Worm (Caenorhabditis elegans) whole organism, early embryonic: ENCODE data around the gene gldi-1.
"Not testable (repeated sequence)": the region's sequence is repeated elsewhere in the genome, so short reads cannot be mapped to it uniquely, and the experiment has no call there.

Experiments
- B0310.2 ChIP-seq: sonication (generic microtip); optimal IDR thresholded peaks from 2 replicates; lab custom pipeline; 2016; ENCODE audit warnings: mild to moderate bottlenecking, missing genetic modification characterization, missing compliant biosample characterization
- F13C5.2 ChIP-seq: sonication (generic microtip); optimal IDR thresholded peaks from 2 replicates; lab custom pipeline; 2017; ENCODE audit warnings: mild to moderate bottlenecking, missing genetic modification characterization, inconsistent platforms, missing compliant biosample characterization
- aly-1 ChIP-seq: sonication (generic microtip); optimal IDR thresholded peaks from 2 replicates; lab custom pipeline; 2016; ENCODE audit warnings: missing genetic modification characterization, missing compliant biosample characterization
- ama-1 ChIP-seq: fragments of 150-350 bp; optimal IDR thresholded peaks from 2 replicates; lab custom pipeline; 2014
- ceh-13 ChIP-seq: fragments of 200-800 bp; sonication (Bioruptor generic); optimal IDR thresholded peaks from 2 replicates; lab custom pipeline; 2018; ENCODE audit warnings: mild to moderate bottlenecking, missing genetic modification characterization, missing compliant biosample characterization
- ceh-36 ChIP-seq: sonication (generic microtip); optimal IDR thresholded peaks from 2 replicates; lab custom pipeline; 2016; ENCODE audit warnings: missing genetic modification characterization, inconsistent platforms, missing compliant biosample characterization
- ets-7 ChIP-seq: sonication (generic microtip); optimal IDR thresholded peaks from 2 replicates; lab custom pipeline; 2016; ENCODE audit warnings: missing genotype, missing genetic modification characterization, missing compliant biosample characterization
- flt-1 ChIP-seq: fragments of 200-800 bp; sonication (Bioruptor generic); IDR thresholded peaks from 2 replicates; pipeline ENCODE4 v1.3.6; 2022; ENCODE audit warnings: missing genetic modification characterization, missing compliant biosample characterization
- hmbx-1 ChIP-seq: sonication (generic microtip); optimal IDR thresholded peaks from 2 replicates; lab custom pipeline; 2016; ENCODE audit warnings: mild to moderate bottlenecking, missing genetic modification characterization, missing compliant biosample characterization
- hmg-4 ChIP-seq: fragments of 200-800 bp; sonication (Bioruptor generic); optimal IDR thresholded peaks from 2 replicates; lab custom pipeline; 2018; ENCODE audit warnings: mild to moderate bottlenecking, missing genetic modification characterization, missing compliant biosample characterization
- hnd-1 ChIP-seq: sonication (generic microtip); optimal IDR thresholded peaks from 2 replicates; lab custom pipeline; 2016; ENCODE audit warnings: missing genetic modification characterization, missing compliant biosample characterization
- pes-1 ChIP-seq: fragments of 200-800 bp; sonication (Bioruptor generic); IDR thresholded peaks from 2 replicates; pipeline ENCODE4 v1.3.6; 2022; ENCODE audit warnings: missing genetic modification reagents, missing genetic modification characterization, missing compliant biosample characterization
- scrt-1 ChIP-seq: fragments of 200-800 bp; sonication (Bioruptor generic); IDR thresholded peaks from 2 replicates; pipeline ENCODE4 v1.3.6; 2022; ENCODE audit warnings: missing genetic modification characterization, missing compliant biosample characterization
- sea-1 ChIP-seq: fragments of 200-800 bp; sonication (Bioruptor generic); conservative IDR thresholded peaks from 2 replicates; pipeline ENCODE4 v1.3.6; 2022; ENCODE audit warnings: missing genetic modification characterization, missing compliant biosample characterization
- tbx-11 ChIP-seq: fragments of 200-800 bp; sonication (Bioruptor generic); IDR thresholded peaks from 2 replicates; pipeline ENCODE4 v1.3.6; 2022; ENCODE audit warnings: missing genetic modification characterization, missing compliant biosample characterization
- tbx-37 ChIP-seq: fragments of 200-800 bp; sonication (Bioruptor generic); conservative IDR thresholded peaks from 2 replicates; pipeline ENCODE4 v1.3.6; 2022; ENCODE audit warnings: missing genetic modification reagents, missing genetic modification characterization, missing compliant biosample characterization
- tra-4 ChIP-seq: sonication (generic microtip); optimal IDR thresholded peaks from 2 replicates; lab custom pipeline; 2017; ENCODE audit warnings: missing genetic modification characterization, missing compliant biosample characterization

Gene gldi-1

ce11 chrII:470375-470774 is 13.8 kb downstream of the gldi-1 start, which contains the start of gene tomm-22:
tomm-22 (minus strand) TSS chrII:470475.
- TF ChIP-seq flt-1 = no peak
- TF ChIP-seq hmg-4 = no peak
- TF ChIP-seq ceh-36 = no peak
- no peak for TF ChIP-seq aly-1 (tag; lab: Kevin White, UChicago)
- no peak for TF ChIP-seq hmbx-1 (tag; lab: Kevin White, UChicago)
- TF ChIP-seq F13C5.2 = no peak
- TF ChIP-seq scrt-1 (GFP tag; lab: Robert Waterston, UW) = no peak
- TF ChIP-seq ceh-13 (GFP tag; lab: Kevin White, UChicago) = no peak
- TF ChIP-seq B0310.2 = no peak
- TF ChIP-seq sea-1 (GFP tag; lab: Robert Waterston, UW) = no peak
- TF ChIP-seq ets-7 (tag; lab: Kevin White, UChicago) = no peak
- no peak for TF ChIP-seq hnd-1 (tag; lab: Kevin White, UChicago)
- TF ChIP-seq tra-4 (tag; lab: Kevin White, UChicago) = no peak
- no peak for TF ChIP-seq tbx-37
- no peak for TF ChIP-seq tbx-11 (GFP tag; lab: Robert Waterston, UW)
- no peak for TF ChIP-seq pes-1 (GFP tag; lab: Robert Waterston, UW)

- TF ChIP-seq hmg-4 (no peak), ceh-13 (GFP tag; lab: Kevin White, UChicago) (no peak), pes-1 (GFP tag; lab: Robert Waterston, UW) (no peak), ceh-36 (no peak), scrt-1 (GFP tag; lab: Robert Waterston, UW) (no peak), sea-1 (GFP tag; lab: Robert Waterston, UW) (no peak), aly-1 (tag; lab: Kevin White, UChicago) (no peak), F13C5.2 (no peak), flt-1 (no peak), ama-1 (lab: Kevin White, UChicago) (no peak), hnd-1 (tag; lab: Kevin White, UChicago) (no peak), tbx-11 (GFP tag; lab: Robert Waterston, UW) (no peak), tbx-37 (no peak), B0310.2 (no peak), hmbx-1 (tag; lab: Kevin White, UChicago) (no peak), ets-7 (tag; lab: Kevin White, UChicago) (no peak), tra-4 (tag; lab: Kevin White, UChicago) (no peak)
Measured at ce11 chrII:467265-467664, 16.9 kb downstream of the gldi-1 start, which contains the start of gene nfyb-1. nfyb-1 (minus strand) TSS chrII:467365.

- TF ChIP-seq F13C5.2 (no peak), hmbx-1 (tag; lab: Kevin White, UChicago) (no peak), sea-1 (GFP tag; lab: Robert Waterston, UW) (no peak), B0310.2 (no peak), tra-4 (tag; lab: Kevin White, UChicago) (no peak)
Measured at ce11 chrII:461297-461696, 22.9 kb downstream of the gldi-1 start.

- TF ChIP-seq pes-1 (GFP tag; lab: Robert Waterston, UW) (no peak), F13C5.2 (no peak), aly-1 (tag; lab: Kevin White, UChicago) (no peak), tbx-11 (GFP tag; lab: Robert Waterston, UW) (no peak), ets-7 (tag; lab: Kevin White, UChicago) (no peak), ceh-13 (GFP tag; lab: Kevin White, UChicago) (no peak), ama-1 (lab: Kevin White, UChicago) (no peak), hmbx-1 (tag; lab: Kevin White, UChicago) (no peak), hmg-4 (no peak), scrt-1 (GFP tag; lab: Robert Waterston, UW) (no peak), tra-4 (tag; lab: Kevin White, UChicago) (no peak), sea-1 (GFP tag; lab: Robert Waterston, UW) (no peak), hnd-1 (tag; lab: Kevin White, UChicago) (no peak), B0310.2 (no peak), flt-1 (no peak), tbx-37 (no peak), ceh-36 (no peak)
Measured at ce11 chrII:460835-461234, 23.3 kb downstream of the gldi-1 start, which contains the start of gene W10D9.3. W10D9.3 (minus strand) TSS chrII:460935.

ce11 chrII:457790-458189 is 26.4 kb downstream of the gldi-1 start, which contains the start of gene gvd-1:
gvd-1 (minus strand) TSS chrII:457890.
- TF ChIP-seq hmbx-1 (tag; lab: Kevin White, UChicago) (no peak), B0310.2 (no peak), hnd-1 (tag; lab: Kevin White, UChicago) (no peak), flt-1 (no peak), sea-1 (GFP tag; lab: Robert Waterston, UW) (no peak), F13C5.2 (no peak), hmg-4 (no peak), pes-1 (GFP tag; lab: Robert Waterston, UW) (no peak), tbx-11 (GFP tag; lab: Robert Waterston, UW) (no peak), ets-7 (tag; lab: Kevin White, UChicago) (no peak), ceh-36 (no peak), tra-4 (tag; lab: Kevin White, UChicago) (no peak), ceh-13 (GFP tag; lab: Kevin White, UChicago) (no peak), aly-1 (tag; lab: Kevin White, UChicago) (no peak), tbx-37 (no peak), ama-1 (lab: Kevin White, UChicago) (no peak), scrt-1 (GFP tag; lab: Robert Waterston, UW) (no peak)

ce11 chrII:456371-456770 is 27.8 kb downstream of the gldi-1 start:
- no peak for TF ChIP-seq hmg-4
- TF ChIP-seq B0310.2 = no peak
- no peak for TF ChIP-seq ama-1 (lab: Kevin White, UChicago)
- no peak for TF ChIP-seq hnd-1 (tag; lab: Kevin White, UChicago)
- TF ChIP-seq ceh-36 = no peak
- TF ChIP-seq ceh-13 (GFP tag; lab: Kevin White, UChicago) = no peak
- no peak for TF ChIP-seq sea-1 (GFP tag; lab: Robert Waterston, UW)
- no peak for TF ChIP-seq ets-7 (tag; lab: Kevin White, UChicago)
- no peak for TF ChIP-seq F13C5.2
- TF ChIP-seq tbx-37 = no peak
- TF ChIP-seq flt-1 = no peak

- not testable (repeated sequence) for TF ChIP-seq hnd-1 (tag; lab: Kevin White, UChicago); flt-1; aly-1 (tag; lab: Kevin White, UChicago)
Measured at ce11 chrII:454646-455045, 29.5 kb downstream of the gldi-1 start, which contains the start of gene W10D9.1. W10D9.1 (plus strand) TSS chrII:454946.
